Fruit fly (Drosophila melanogaster): ENCODE results near the gene CG6931.

The CG6931 gene

dm6 chr3L:12037449-12038163 lies 47.1 kb downstream of the CG6931 start:
- no peak for TF ChIP-seq CG17801 (GFP tag; optimal IDR thresholded peaks at IDR 0.05; ENCODE audit: partially characterized antibody)

DNA sequence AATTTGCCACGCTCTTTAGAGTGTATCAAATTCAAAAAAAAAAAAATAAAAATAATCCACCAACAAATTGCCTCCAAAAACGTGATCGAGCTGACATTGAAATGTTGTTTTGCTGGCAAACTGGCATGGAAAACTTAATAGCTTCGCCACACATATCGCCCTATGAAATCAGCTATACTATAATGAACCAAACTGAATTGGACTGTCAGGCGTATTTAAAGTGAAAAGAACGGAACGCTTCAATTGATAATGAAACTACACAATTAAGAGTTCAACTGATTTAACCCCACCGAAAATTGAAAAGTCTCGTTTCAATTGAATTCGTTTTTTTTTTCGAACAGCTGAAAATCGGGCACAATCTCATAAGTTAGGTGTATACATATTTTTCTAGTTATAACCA lies 48.5 kb downstream of the CG6931 start:
- TF ChIP-seq CG17801 (GFP tag; optimal IDR thresholded peaks at IDR 0.05; ENCODE audit: partially characterized antibody), result no peak

dm6 chr3L:12040313-12040924 lies 49.9 kb downstream of the CG6931 start:
- no peak for TF ChIP-seq CG17801 (GFP tag; optimal IDR thresholded peaks at IDR 0.05; ENCODE audit: partially characterized antibody)

Data from ovary, adult (tissue).